Fruit fly (Drosophila melanogaster): ENCODE data around the gene boil.

boil gene

DNA sequence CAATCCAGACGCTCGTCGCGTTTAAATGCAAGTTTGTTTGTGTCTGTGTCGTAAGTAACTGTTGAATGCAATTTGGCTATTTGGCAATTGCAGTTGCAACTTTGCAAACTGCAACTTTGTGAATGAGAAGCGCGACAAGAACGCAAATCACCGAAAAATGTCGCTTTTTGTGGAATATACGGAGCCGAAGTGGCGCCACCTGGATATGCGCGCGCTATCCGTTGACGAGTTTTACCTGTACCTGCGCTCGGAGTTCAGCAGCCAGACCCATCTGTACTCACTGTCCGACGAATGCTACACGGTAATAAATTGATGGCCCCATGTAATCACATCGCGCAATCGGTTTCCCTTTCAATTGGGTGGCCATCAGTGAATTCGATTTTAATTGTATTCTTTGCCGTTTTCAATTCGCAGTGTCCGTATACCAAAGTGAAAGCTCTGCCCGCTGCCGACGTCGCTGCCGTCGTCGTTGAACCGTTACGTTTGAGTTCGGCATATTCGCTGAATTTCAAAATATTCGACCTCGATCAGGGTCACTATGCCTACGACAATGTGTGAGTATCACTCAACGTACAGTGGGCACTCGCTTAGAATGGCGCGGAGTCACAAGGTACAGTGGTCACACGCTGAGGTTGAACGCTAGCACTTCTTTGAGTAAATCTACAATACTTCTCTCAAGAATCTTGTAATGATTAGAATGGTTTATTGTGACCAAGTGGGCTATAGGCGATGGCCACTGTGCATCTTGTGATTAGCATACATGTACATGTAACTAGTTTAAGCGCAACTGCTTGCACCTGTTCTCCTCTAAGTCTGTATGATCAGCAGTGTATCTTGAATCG, 43.8 kb downstream of the boil start:
- TF ChIP-seq CG17801 (GFP tag; optimal IDR thresholded peaks at IDR 0.05; ENCODE audit: partially characterized antibody), result peak; percentile 76

All from ovary, adult (tissue).